Worm (Caenorhabditis elegans) whole organism, young adult: ENCODE results near the gene R02D1.2.

ENCODE experiments used
- F37B4.10 ChIP-seq: fragments of 200-800 bp; sonication (Bioruptor generic); IDR thresholded peaks from 2 replicates; pipeline ENCODE4 v1.3.6; 2022; ENCODE audit warnings: missing genetic modification characterization, missing compliant biosample characterization
- cebp-2 ChIP-seq: fragments of 200-800 bp; sonication (Bioruptor generic); IDR thresholded peaks from 2 replicates; pipeline ENCODE4 v1.3.6; 2022; ENCODE audit warnings: missing genetic modification characterization, missing compliant biosample characterization
- die-1 ChIP-seq: sonication (generic microtip); optimal IDR thresholded peaks from 2 replicates; lab custom pipeline; 2016; ENCODE audit warnings: missing genotype, mild to moderate bottlenecking, missing genetic modification characterization, missing compliant biosample characterization
- madf-6 ChIP-seq: fragments of 200-800 bp; sonication (Bioruptor generic); IDR thresholded peaks from 2 replicates; pipeline ENCODE4 v1.3.6; 2022; ENCODE audit warnings: missing genetic modification reagents, missing genetic modification characterization, missing compliant biosample characterization
- snpc-4 ChIP-seq, 5 experiments: fragments of 150-350 bp in 1 of 5; sonication (generic microtip) in 4 of 5; optimal IDR thresholded peaks; 2 replicates each; lab custom pipeline; 2014 to 2018; ENCODE audit warnings: missing genetic modification characterization in 5 of 5, missing biosample characterization in 3 of 5, antibody characterized with exemption in 2 of 5, mild to moderate bottlenecking in 2 of 5, missing compliant biosample characterization in 2 of 5, missing genotype in 2 of 5, moderate library complexity in 2 of 5, missing genetic modification reagents in 1 of 5
- zim-3 ChIP-seq: sonication (generic microtip); optimal IDR thresholded peaks from 2 replicates; lab custom pipeline; 2017; ENCODE audit warnings: mild to moderate bottlenecking, missing genetic modification characterization, moderate library complexity, missing compliant biosample characterization

DNA sequence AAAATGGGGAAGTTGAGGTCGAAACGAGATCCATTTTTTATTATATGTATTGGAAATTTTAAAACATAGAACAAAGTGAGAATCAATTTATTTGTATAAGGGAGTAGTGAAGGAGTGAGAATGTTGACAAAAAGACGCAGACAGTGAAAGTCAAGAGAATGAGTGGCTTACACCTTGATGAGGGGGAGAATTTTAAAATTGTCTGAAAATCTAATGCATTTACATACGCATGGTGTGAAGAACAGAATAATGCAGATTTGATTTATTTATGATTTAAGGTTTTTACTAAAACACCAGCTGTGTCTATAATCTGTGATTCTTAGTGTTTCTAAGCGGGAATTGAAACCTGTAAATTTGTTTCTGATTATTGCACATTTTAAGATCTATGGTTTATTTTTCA is 2.8 kb upstream of the R02D1.2 start, which contains the start of gene nhr-125:
- TF ChIP-seq snpc-4 (GFP tag; optimal IDR thresholded peaks at IDR 0.05; lab: Kevin White, UChicago) (no peak), snpc-4 (tag; optimal IDR thresholded peaks at IDR 0.05; lab: Kevin White, UChicago) (no peak), die-1 (no peak), F37B4.10 (GFP tag; lab: Robert Waterston, UW) (no peak), cebp-2 (GFP tag; lab: Robert Waterston, UW) (no peak), zim-3 (tag; lab: Kevin White, UChicago) (no peak), madf-6 (GFP tag; lab: Robert Waterston, UW) (no peak)
